Worm (Caenorhabditis elegans) whole organism, L2 larva: ENCODE data around the gene bus-18.

Source experiments
- mdl-1 ChIP-seq, 2 experiments: fragments of 150-350 bp in 1 of 2; sonication (generic microtip) in 1 of 2; optimal IDR thresholded peaks; 2 replicates each; lab custom pipeline; 2017; ENCODE audit warnings: missing biosample characterization in 2 of 2, missing genetic modification characterization in 2 of 2
- nhr-10 ChIP-seq: sonication (generic microtip); optimal IDR thresholded peaks from 2 replicates; lab custom pipeline; 2017; ENCODE audit warnings: missing biosample characterization, missing genetic modification characterization
- nhr-23 ChIP-seq: fragments of 150-350 bp; optimal IDR thresholded peaks from 2 replicates; lab custom pipeline; 2014; ENCODE audit warnings: missing biosample characterization, missing genetic modification reagents, missing genetic modification characterization

DNA sequence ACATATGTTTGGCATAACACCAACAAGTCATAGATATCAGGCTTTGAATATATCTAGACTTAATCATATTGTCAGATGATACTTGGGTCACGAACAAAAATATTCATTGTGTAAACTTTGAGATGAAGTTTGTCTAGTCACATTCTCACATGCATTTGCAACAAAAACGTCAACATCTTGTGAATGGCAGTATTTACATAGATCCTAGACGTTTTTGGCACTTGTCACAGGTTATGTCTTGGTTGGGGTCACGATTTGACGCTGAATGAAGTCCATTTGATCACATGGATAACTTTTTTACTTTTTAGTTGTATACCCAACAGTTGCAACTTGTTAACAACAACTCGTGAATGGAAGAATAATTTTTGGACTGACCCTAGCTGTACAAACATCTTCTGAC is 24.8 kb downstream of the bus-18 start:
- TF ChIP-seq mdl-1 (tag; optimal IDR thresholded peaks at IDR 0.05; lab: Kevin White, UChicago) (no peak), nhr-10 (tag; lab: Kevin White, UChicago) (no peak), nhr-23 (tag; lab: Kevin White, UChicago) (no peak)
